Fruit fly (Drosophila melanogaster) whole organism: ENCODE results near the gene dachs.

Experiments used
- CG8478 ChIP-seq: fragments of >200 bp; optimal IDR thresholded peaks from 2 replicates; lab custom pipeline; 2018; ENCODE audit warnings: inconsistent platforms
- Dll ChIP-seq: fragments of >200 bp; optimal IDR thresholded peaks from 2 replicates; lab custom pipeline; 2017
- pan ChIP-seq: fragments of >200 bp; optimal IDR thresholded peaks from 2 replicates; lab custom pipeline; 2017
- psq ChIP-seq: fragments of >200 bp; optimal IDR thresholded peaks from 2 replicates; lab custom pipeline; 2017

dm6 chr2L:8488735-8489134, 22.1 kb downstream of the dachs start, which contains the start of gene CG13088:
- TF ChIP-seq Dll (lab: Kevin White, UChicago) = no peak
- no peak for TF ChIP-seq CG8478 (lab: Kevin White, UChicago)
- TF ChIP-seq psq = no peak
- no peak for TF ChIP-seq pan (lab: Kevin White, UChicago)
